Worm (Caenorhabditis elegans): Measurements from ENCODE around the gene C13A2.4.

DNA sequence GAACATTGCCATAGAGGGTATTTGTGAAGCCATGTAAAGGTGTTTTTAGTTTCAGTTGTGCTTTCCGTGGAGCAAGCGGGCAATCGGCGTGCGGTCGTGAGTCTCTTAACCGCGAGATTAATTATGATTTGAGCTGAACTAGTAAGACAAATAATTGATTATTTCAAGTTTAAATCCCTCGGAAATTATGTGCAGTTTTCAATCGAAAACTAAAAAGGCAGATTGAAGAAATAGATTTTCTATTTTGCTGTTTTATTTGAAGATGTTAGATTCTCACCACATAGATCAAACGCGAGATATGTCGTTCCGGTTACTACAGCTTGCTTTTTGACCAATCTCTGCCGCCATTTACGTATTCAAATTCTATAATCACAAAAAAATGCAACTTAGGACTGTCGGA is 2.8 kb downstream of the C13A2.4 start, which contains the start of gene C13A2.3:
- TF ChIP-seq nhr-25 (tag; optimal IDR thresholded peaks at IDR 0.05) = no peak
- no peak for TF ChIP-seq ceh-82 (tag; optimal IDR thresholded peaks at IDR 0.05)
- TF ChIP-seq nhr-76 (tag; optimal IDR thresholded peaks at IDR 0.05) = no peak
- no peak for TF ChIP-seq fos-1 (tag; optimal IDR thresholded peaks at IDR 0.05)
- TF ChIP-seq ceh-16 (tag; optimal IDR thresholded peaks at IDR 0.05) = no peak
- TF ChIP-seq snpc-4 (tag; optimal IDR thresholded peaks at IDR 0.05) = no peak
- TF ChIP-seq ZK546.5 (tag; optimal IDR thresholded peaks at IDR 0.05) = no peak
